Comparison of ENCODE assay signal across 4 fruit fly cellular contexts in the genomic region with DNA sequence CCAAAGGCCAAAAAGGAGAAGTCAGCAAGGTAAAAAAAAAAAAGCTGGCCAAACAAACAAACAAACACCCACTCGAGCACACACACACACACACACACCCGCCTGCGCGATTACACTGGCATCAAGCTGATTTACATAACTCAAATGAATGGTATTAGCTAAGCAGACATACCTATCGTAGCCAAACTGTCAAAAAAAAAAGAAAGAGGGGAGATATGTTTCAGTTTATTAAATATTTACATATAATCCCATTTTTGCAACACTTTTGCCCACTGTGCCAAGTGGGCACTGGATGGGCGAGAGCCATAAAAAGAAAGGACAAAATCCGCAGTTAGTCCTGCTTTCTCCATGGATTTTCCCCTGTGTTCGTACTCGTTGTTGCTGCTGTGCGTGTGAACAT.
TF ChIP-seq lines count a peak whose summit lies in the region.

No protein-coding gene starts in this region.

- no peak for TF ChIP-seq CTCF in whole organism, embryonic (GFP tag; optimal IDR thresholded peaks at IDR 0.05; lab: Kevin White, UChicago)

TF ChIP-seq in whole organism, embryonic, 481 proteins besides CTCF, POLR2A, EP300 and RAD21 (continues in another document):
- TF ChIP-seq MESR4 (GFP tag; optimal IDR thresholded peaks at IDR 0.05; lab: Kevin White, UChicago) (no peak), Awh (GFP tag; IDR thresholded peaks at IDR 0.05; lab: Robert Waterston, UW) (peak; percentile 48; the same call in 1 of the 2 replicates), slbo (GFP tag; IDR thresholded peaks at IDR 0.05; lab: Robert Waterston, UW) (peak; percentile 50; the same call in 1 of the 2 replicates), CG1024 (GFP tag; IDR thresholded peaks at IDR 0.05; lab: Robert Waterston, UW) (peak; percentile 51; the same call in 1 of the 2 replicates), dysf (GFP tag; IDR thresholded peaks at IDR 0.05; lab: Robert Waterston, UW) (peak; percentile 53), CG34422 (GFP tag; IDR thresholded peaks at IDR 0.05; lab: Robert Waterston, UW) (peak; percentile 61; the same call in 2 of the 3 replicates), wor (GFP tag; IDR thresholded peaks at IDR 0.05; lab: Robert Waterston, UW) (no peak), dmrt99B (tag; optimal IDR thresholded peaks at IDR 0.05; lab: Kevin White, UChicago) (peak; percentile 64), zfh2 (GFP tag; optimal IDR thresholded peaks at IDR 0.05; lab: Kevin White, UChicago) (no peak), dati (GFP tag; IDR thresholded peaks at IDR 0.05; lab: Robert Waterston, UW) (0 out of 2 replicates have a peak, but pooled peaks have one; percentile 21), B-H2 (GFP tag; optimal IDR thresholded peaks at IDR 0.05; lab: Kevin White, UChicago) (peak; percentile 45), hbn (GFP tag; IDR thresholded peaks at IDR 0.05; lab: Robert Waterston, UW; ENCODE audit: partially characterized antibody) (no peak), HLH3B (GFP tag; IDR thresholded peaks at IDR 0.05; lab: Robert Waterston, UW) (peak; percentile 47; the same call in 1 of the 2 replicates), tgo (GFP tag; IDR thresholded peaks at IDR 0.05; lab: Robert Waterston, UW) (peak; percentile 40; the same call in 2 of the 3 replicates), CG14667 (GFP tag; IDR thresholded peaks at IDR 0.05; lab: Robert Waterston, UW) (peak; percentile 22; the same call in 1 of the 2 replicates), ken (GFP tag; IDR thresholded peaks at IDR 0.05; lab: Robert Waterston, UW) (no peak), row (GFP tag; IDR thresholded peaks at IDR 0.05; lab: Robert Waterston, UW) (peak; percentile 71), CG6175 (GFP tag; IDR thresholded peaks at IDR 0.05; lab: Robert Waterston, UW) (0 out of 3 replicates have a peak, but pooled peaks have one; percentile 31), Fer2 (tag; optimal IDR thresholded peaks at IDR 0.05; lab: Kevin White, UChicago) (peak; percentile 26)

TF ChIP-seq in whole organism, prepupa, 60 proteins besides CTCF, POLR2A, EP300 and RAD21 (continues in another document):
- TF ChIP-seq CG11762 (GFP tag; optimal IDR thresholded peaks at IDR 0.05; lab: Kevin White, UChicago; ENCODE audit: insufficient read depth) (no peak), net (GFP tag; optimal IDR thresholded peaks at IDR 0.05; lab: Kevin White, UChicago) (no peak), CG15336 (GFP tag; IDR thresholded peaks at IDR 0.05; lab: Robert Waterston, UW) (0 out of 2 replicates have a peak, but pooled peaks have one; percentile 11), Lpt (GFP tag; optimal IDR thresholded peaks at IDR 0.05; lab: Kevin White, UChicago) (no peak), OdsH (GFP tag; optimal IDR thresholded peaks at IDR 0.05; lab: Kevin White, UChicago) (peak; percentile 3), Met (GFP tag; optimal IDR thresholded peaks at IDR 0.05; lab: Kevin White, UChicago) (no peak), eg (GFP tag; IDR thresholded peaks at IDR 0.05; lab: Robert Waterston, UW) (peak; percentile 42; the same call in 2 of the 3 replicates), CG3919 (GFP tag; optimal IDR thresholded peaks at IDR 0.05; lab: Kevin White, UChicago) (peak; percentile 8), dsx (GFP tag; optimal IDR thresholded peaks at IDR 0.05; lab: Kevin White, UChicago; ENCODE audit: poor library complexity, severe bottlenecking) (no peak), Ets21C (GFP tag; optimal IDR thresholded peaks at IDR 0.05; lab: Kevin White, UChicago) (no peak), fd59A (GFP tag; optimal IDR thresholded peaks at IDR 0.05; lab: Kevin White, UChicago) (no peak), Ets96B (tag; optimal IDR thresholded peaks at IDR 0.05; lab: Kevin White, UChicago) (peak; percentile 9), Smox (GFP tag; optimal IDR thresholded peaks at IDR 0.05; lab: Kevin White, UChicago) (no peak), fkh (GFP tag; optimal IDR thresholded peaks at IDR 0.05; lab: Kevin White, UChicago) (no peak), Eip75B (GFP tag; optimal IDR thresholded peaks at IDR 0.05; lab: Kevin White, UChicago) (no peak), lz (GFP tag; optimal IDR thresholded peaks at IDR 0.05; lab: Kevin White, UChicago) (no peak), achi (GFP tag; optimal IDR thresholded peaks at IDR 0.05; lab: Kevin White, UChicago) (peak; percentile 22), fd85E (GFP tag; optimal IDR thresholded peaks at IDR 0.05; lab: Kevin White, UChicago) (no peak), Blimp-1 (GFP tag; optimal IDR thresholded peaks at IDR 0.05; lab: Kevin White, UChicago) (no peak), CG32006 (GFP tag; optimal IDR thresholded peaks at IDR 0.05; lab: Kevin White, UChicago) (peak; percentile 5), svp (GFP tag; lab: Kevin White, UChicago) (peak; percentile 7), CG11294 (GFP tag; IDR thresholded peaks at IDR 0.05; lab: Robert Waterston, UW) (0 out of 2 replicates have a peak, but pooled peaks have one; percentile 14)

TF ChIP-seq in whole organism, pupa, 21 proteins besides CTCF, POLR2A, EP300 and RAD21:
- peak; percentile 9 for TF ChIP-seq CG8301 (tag; optimal IDR thresholded peaks at IDR 0.05; lab: Kevin White, UChicago)
- TF ChIP-seq CG13204 (GFP tag; optimal IDR thresholded peaks at IDR 0.05; lab: Kevin White, UChicago), result no peak
- TF ChIP-seq fd96Ca (GFP tag; IDR thresholded peaks at IDR 0.05; lab: Robert Waterston, UW), result peak; percentile 43; the same call in 1 of the 3 replicates
- TF ChIP-seq CG12605 (GFP tag; IDR thresholded peaks at IDR 0.05; lab: Robert Waterston, UW), result peak; percentile 32; the same call in 1 of the 2 replicates
- peak; percentile 30 for TF ChIP-seq CG17806 (tag; optimal IDR thresholded peaks at IDR 0.05; lab: Kevin White, UChicago)
- TF ChIP-seq Snoo (tag; optimal IDR thresholded peaks at IDR 0.05; lab: Kevin White, UChicago), result no peak
- peak; percentile 25 for TF ChIP-seq CG15710 (tag; optimal IDR thresholded peaks at IDR 0.05; lab: Kevin White, UChicago)
- TF ChIP-seq EcR (GFP tag; optimal IDR thresholded peaks at IDR 0.05; lab: Kevin White, UChicago), result no peak
- peak; percentile 34 for TF ChIP-seq CG8159 (tag; optimal IDR thresholded peaks at IDR 0.05; lab: Kevin White, UChicago)
- TF ChIP-seq CG10348 (GFP tag; IDR thresholded peaks at IDR 0.05; lab: Robert Waterston, UW), result no peak
- no peak for TF ChIP-seq gl (tag; optimal IDR thresholded peaks at IDR 0.05; lab: Kevin White, UChicago)
- TF ChIP-seq Pif1A (GFP tag; optimal IDR thresholded peaks at IDR 0.05; lab: Kevin White, UChicago), result no peak
- TF ChIP-seq CG32121 (GFP tag; IDR thresholded peaks at IDR 0.05; lab: Robert Waterston, UW), result 0 out of 2 replicates have a peak, but pooled peaks have one; percentile 16
- TF ChIP-seq Ets98B (GFP tag; IDR thresholded peaks at IDR 0.05; lab: Robert Waterston, UW), result peak; percentile 48
- TF ChIP-seq CG4496 (GFP tag; IDR thresholded peaks at IDR 0.05; lab: Robert Waterston, UW), result peak; percentile 70
- no peak for TF ChIP-seq D1 (tag; optimal IDR thresholded peaks at IDR 0.05; lab: Kevin White, UChicago)
- no peak for TF ChIP-seq CG34367 (tag; optimal IDR thresholded peaks at IDR 0.05; lab: Kevin White, UChicago)
- TF ChIP-seq CG14655 (GFP tag; optimal IDR thresholded peaks at IDR 0.05; lab: Kevin White, UChicago), result peak; percentile 45
- TF ChIP-seq rn (GFP tag; IDR thresholded peaks at IDR 0.05; lab: Robert Waterston, UW), result no peak
- no peak for TF ChIP-seq CG9948 (tag; optimal IDR thresholded peaks at IDR 0.05; lab: Kevin White, UChicago)
- no peak for TF ChIP-seq Pif1B (GFP tag; optimal IDR thresholded peaks at IDR 0.05; lab: Kevin White, UChicago)

TF ChIP-seq in whole organism, wandering third instar larva, 38 proteins besides CTCF, POLR2A, EP300 and RAD21:
- TF ChIP-seq ey (GFP tag; optimal IDR thresholded peaks at IDR 0.05; lab: Kevin White, UChicago) (no peak), Dfd (GFP tag; optimal IDR thresholded peaks at IDR 0.05; lab: Kevin White, UChicago) (peak; percentile 1), h (GFP tag; optimal IDR thresholded peaks at IDR 0.05; lab: Kevin White, UChicago) (peak; percentile 3), fru (GFP tag; optimal IDR thresholded peaks at IDR 0.05; lab: Kevin White, UChicago) (peak; percentile 3)

Comparison
In these comparisons a context has a peak if more than half of its experiments do, and no peak if none do; other contexts are left out.
1. Of the 7 proteins assayed by ChIP-seq in both whole organism, embryonic and whole organism, prepupa: peak only in whole organism, embryonic: CG16779, CG6854 and Gug; only in whole organism, prepupa: none; in both: Sox102F; in neither: 3.